Fruit fly (Drosophila melanogaster) whole organism, embryonic: ENCODE results near the gene CG12818.
A peak's percentile ranks its signal among the peaks of the same experiment; 100 is the strongest.

Experiments used
- BtbVII ChIP-seq: fragments of 200-800 bp; sonication (Bioruptor generic); optimal IDR thresholded peaks from 3 replicates; lab custom pipeline; 2017; ENCODE audit warnings: missing biosample characterization, mild to moderate bottlenecking, missing genetic modification characterization
- CG10654 ChIP-seq: fragments of 200-800 bp; sonication (Bioruptor generic); optimal IDR thresholded peaks from 2 replicates; lab custom pipeline; 2016; ENCODE audit warnings: missing biosample characterization, missing genetic modification characterization
- CG11696 ChIP-seq: fragments of 200-800 bp; sonication (Bioruptor generic); IDR thresholded peaks from 2 replicates; pipeline ENCODE4 v1.3.6; 2022; ENCODE audit warnings: missing biosample characterization, missing genetic modification characterization
- CG13123 ChIP-seq: fragments of 200-800 bp; sonication (Bioruptor generic); optimal IDR thresholded peaks from 2 replicates; lab custom pipeline; 2016; ENCODE audit warnings: missing biosample characterization, missing genetic modification characterization
- CG13775 ChIP-seq: fragments of 200-800 bp; sonication (Bioruptor generic); optimal IDR thresholded peaks from 3 replicates; lab custom pipeline; 2017; ENCODE audit warnings: missing biosample characterization, mild to moderate bottlenecking, missing genetic modification characterization
- CG14014 ChIP-seq: fragments of 200-800 bp; sonication (Bioruptor generic); IDR thresholded peaks from 2 replicates; pipeline ENCODE4 v1.3.6; 2022; ENCODE audit warnings: missing biosample characterization, missing genetic modification characterization
- CG15601 ChIP-seq: fragments of 200-800 bp; sonication (Bioruptor generic); optimal IDR thresholded peaks from 3 replicates; lab custom pipeline; 2019; ENCODE audit warnings: missing biosample characterization, mild to moderate bottlenecking, missing genetic modification characterization, moderate library complexity
- CG15696 ChIP-seq: fragments of 200-800 bp; sonication (Bioruptor generic); optimal IDR thresholded peaks from 2 replicates; lab custom pipeline; 2019; ENCODE audit warnings: missing biosample characterization, mild to moderate bottlenecking, missing genetic modification characterization, moderate library complexity
- CG17829 ChIP-seq: fragments of 200-800 bp; optimal IDR thresholded peaks from 2 replicates; lab custom pipeline; 2019; ENCODE audit warnings: missing biosample characterization, mild to moderate bottlenecking, missing genetic modification characterization, moderate library complexity
- CG1832 ChIP-seq: fragments of 200-800 bp; sonication (Bioruptor generic); optimal IDR thresholded peaks from 2 replicates; lab custom pipeline; 2017; ENCODE audit warnings: missing biosample characterization, mild to moderate bottlenecking, missing genetic modification characterization, inconsistent platforms
- CG2875 ChIP-seq: fragments of 200-800 bp; sonication (Bioruptor generic); optimal IDR thresholded peaks from 2 replicates; lab custom pipeline; 2017; ENCODE audit warnings: missing biosample characterization, mild to moderate bottlenecking, missing genetic modification characterization, missing genetic modification reagents
- CG32532 ChIP-seq: fragments of 200-800 bp; sonication (Bioruptor generic); IDR thresholded peaks from 2 replicates; pipeline ENCODE4 v1.3.6; 2022; ENCODE audit warnings: missing biosample characterization, missing genetic modification characterization
- CG43689 ChIP-seq: fragments of 200-800 bp; sonication (Bioruptor generic); IDR thresholded peaks from 2 replicates; pipeline ENCODE4 v1.3.6; 2022; ENCODE audit warnings: missing biosample characterization, missing genetic modification characterization
- CG5180 ChIP-seq: fragments of 200-800 bp; sonication (Bioruptor generic); optimal IDR thresholded peaks from 3 replicates; lab custom pipeline; 2017; ENCODE audit warnings: missing biosample characterization, missing genetic modification characterization, mild to moderate bottlenecking, moderate library complexity, missing genetic modification reagents
- CG6175 ChIP-seq: fragments of 200-800 bp; sonication (Bioruptor generic); IDR thresholded peaks from 3 replicates; pipeline ENCODE4 v1.3.6; 2022; ENCODE audit warnings: missing biosample characterization, missing genetic modification characterization
- CG6813 ChIP-seq: fragments of 200-800 bp; sonication (Bioruptor generic); optimal IDR thresholded peaks from 2 replicates; lab custom pipeline; 2017; ENCODE audit warnings: missing biosample characterization, missing genetic modification characterization, mild to moderate bottlenecking, moderate library complexity, missing genetic modification reagents
- CG8290 ChIP-seq, 3 experiments: fragments of 200-800 bp; sonication (Bioruptor generic); optimal IDR thresholded peaks; 2 replicates each; lab custom pipeline; 2016 to 2019; ENCODE audit warnings: missing biosample characterization in 3 of 3, missing genetic modification characterization in 3 of 3, mild to moderate bottlenecking in 2 of 3, moderate library complexity in 1 of 3
- CG8765 ChIP-seq: fragments of 200-800 bp; sonication (Bioruptor generic); IDR thresholded peaks from 2 replicates; pipeline ENCODE4 v1.3.6; 2022; ENCODE audit warnings: missing biosample characterization, missing genetic modification characterization
- CG9609 ChIP-seq: fragments of 200-800 bp; sonication (Bioruptor generic); optimal IDR thresholded peaks from 3 replicates; lab custom pipeline; 2016; ENCODE audit warnings: missing biosample characterization, missing genetic modification characterization
- D19A ChIP-seq: fragments of 200-800 bp; optimal IDR thresholded peaks from 3 replicates; lab custom pipeline; 2019; ENCODE audit warnings: missing biosample characterization, mild to moderate bottlenecking, missing genetic modification characterization, moderate library complexity
- Dad ChIP-seq: fragments of 200-800 bp; sonication (Bioruptor generic); optimal IDR thresholded peaks from 3 replicates; lab custom pipeline; 2016; ENCODE audit warnings: missing biosample characterization, missing genetic modification characterization
- Dbx ChIP-seq: fragments of 200-800 bp; sonication (Bioruptor generic); IDR thresholded peaks from 3 replicates; pipeline ENCODE4 v1.3.6; 2022; ENCODE audit warnings: missing biosample characterization, missing genetic modification characterization
- ERR ChIP-seq: fragments of 200-800 bp; sonication (Bioruptor generic); optimal IDR thresholded peaks from 2 replicates; lab custom pipeline; 2016; ENCODE audit warnings: missing biosample characterization, missing genetic modification characterization
- Hey ChIP-seq: fragments of 200-800 bp; sonication (Bioruptor generic); optimal IDR thresholded peaks from 3 replicates; lab custom pipeline; 2018; ENCODE audit warnings: missing biosample characterization, mild to moderate bottlenecking, missing genetic modification characterization
- Med ChIP-seq: fragments of 200-800 bp; sonication (Bioruptor generic); peaks from one replicate; lab custom pipeline; 2016; ENCODE audit warnings: missing biosample characterization, missing genetic modification characterization, mild to moderate bottlenecking, inconsistent platforms, moderate library complexity
- Myb ChIP-seq: fragments of 200-800 bp; sonication (Bioruptor generic); optimal IDR thresholded peaks from 2 replicates; lab custom pipeline; 2016; ENCODE audit warnings: missing biosample characterization, missing genetic modification characterization
- Nf-YC ChIP-seq: fragments of 200-800 bp; optimal IDR thresholded peaks from 3 replicates; lab custom pipeline; 2019; ENCODE audit warnings: missing biosample characterization, mild to moderate bottlenecking, missing genetic modification characterization, moderate library complexity
- Rx ChIP-seq: fragments of 200-800 bp; sonication (Bioruptor generic); IDR thresholded peaks from 2 replicates; pipeline ENCODE4 v1.3.6; 2022; ENCODE audit warnings: missing biosample characterization, missing genetic modification characterization
- Stat92E ChIP-seq, 3 experiments: fragments of >200 bp in 2 of 3; fragments of 200-800 bp in 1 of 3; sonication (Bioruptor generic) in 1 of 3; optimal IDR thresholded peaks; 2 replicates each; lab custom pipeline; 2017 to 2019; ENCODE audit warnings: missing biosample characterization in 3 of 3, missing genetic modification characterization in 3 of 3, mild to moderate bottlenecking in 1 of 3, moderate library complexity in 1 of 3
- TFAM ChIP-seq: fragments of 200-800 bp; sonication (Bioruptor generic); optimal IDR thresholded peaks from 2 replicates; lab custom pipeline; 2017; ENCODE audit warnings: missing biosample characterization, missing genetic modification characterization, inconsistent platforms
- abd-A ChIP-seq: fragments of 200-800 bp; sonication (Bioruptor generic); optimal IDR thresholded peaks from 3 replicates; lab custom pipeline; 2019; ENCODE audit warnings: missing biosample characterization, mild to moderate bottlenecking, missing genetic modification characterization, moderate library complexity
- chinmo ChIP-seq: fragments of 200-800 bp; sonication (Bioruptor generic); IDR thresholded peaks from 4 replicates; pipeline ENCODE4 v1.3.6; 2022; ENCODE audit warnings: missing biosample characterization, missing genetic modification characterization; ENCODE audit not compliant: partially characterized antibody
- cwo ChIP-seq: fragments of 200-800 bp; sonication (Bioruptor generic); optimal IDR thresholded peaks from 3 replicates; lab custom pipeline; 2017; ENCODE audit warnings: missing biosample characterization, missing genetic modification characterization, mild to moderate bottlenecking, moderate library complexity, missing genetic modification reagents
- emc ChIP-seq: fragments of 200-800 bp; sonication (Bioruptor generic); optimal IDR thresholded peaks from 2 replicates; lab custom pipeline; 2016; ENCODE audit warnings: missing biosample characterization, missing genetic modification characterization
- eve ChIP-seq, 2 experiments: fragments of >200 bp; optimal IDR thresholded peaks; 2 replicates each; lab custom pipeline; 2017; ENCODE audit warnings: missing biosample characterization in 2 of 2, missing genetic modification characterization in 2 of 2
- eyg ChIP-seq: fragments of 200-800 bp; sonication (Bioruptor generic); optimal IDR thresholded peaks from 3 replicates; lab custom pipeline; 2016; ENCODE audit warnings: missing biosample characterization, missing genetic modification characterization
- fd3F ChIP-seq: fragments of 200-800 bp; sonication (Bioruptor generic); optimal IDR thresholded peaks from 2 replicates; lab custom pipeline; 2018; ENCODE audit warnings: missing biosample characterization, mild to moderate bottlenecking, missing genetic modification characterization, moderate library complexity
- gcm2 ChIP-seq: fragments of 200-800 bp; sonication (Bioruptor generic); optimal IDR thresholded peaks from 2 replicates; lab custom pipeline; 2016; ENCODE audit warnings: missing biosample characterization, missing genetic modification characterization
- ind ChIP-seq: fragments of 200-800 bp; sonication (Bioruptor generic); optimal IDR thresholded peaks from 3 replicates; lab custom pipeline; 2016; ENCODE audit warnings: missing biosample characterization, missing genetic modification characterization
- kni ChIP-seq: fragments of 200-800 bp; sonication (Bioruptor generic); optimal IDR thresholded peaks from 3 replicates; lab custom pipeline; 2017; ENCODE audit warnings: mild to moderate bottlenecking, missing biosample characterization, missing genetic modification reagents, missing genetic modification characterization
- lab ChIP-seq: fragments of 200-800 bp; sonication (Bioruptor generic); optimal IDR thresholded peaks from 3 replicates; lab custom pipeline; 2017; ENCODE audit warnings: missing biosample characterization, missing genetic modification characterization, mild to moderate bottlenecking, moderate library complexity, missing genetic modification reagents
- rib ChIP-seq: fragments of 200-800 bp; sonication (Bioruptor generic); IDR thresholded peaks from 2 replicates; pipeline ENCODE4 v1.3.6; 2022; ENCODE audit warnings: missing biosample characterization, missing genetic modification characterization
- salm ChIP-seq: fragments of 200-800 bp; sonication (Bioruptor generic); optimal IDR thresholded peaks from 2 replicates; lab custom pipeline; 2018; ENCODE audit warnings: missing biosample characterization, mild to moderate bottlenecking, missing genetic modification characterization
- slbo ChIP-seq: fragments of 200-800 bp; sonication (Bioruptor generic); IDR thresholded peaks from 2 replicates; pipeline ENCODE4 v1.3.6; 2022; ENCODE audit warnings: missing biosample characterization, missing genetic modification characterization
- slp2 ChIP-seq: fragments of 200-800 bp; sonication (Bioruptor generic); optimal IDR thresholded peaks from 2 replicates; lab custom pipeline; 2016; ENCODE audit warnings: missing biosample characterization, missing genetic modification characterization
- ssp ChIP-seq: fragments of 200-800 bp; sonication (Bioruptor generic); IDR thresholded peaks from 2 replicates; pipeline ENCODE4 v1.3.6; 2022; ENCODE audit warnings: missing biosample characterization, missing genetic modification characterization
- trem ChIP-seq: fragments of 200-800 bp; optimal IDR thresholded peaks from 3 replicates; lab custom pipeline; 2019; ENCODE audit warnings: missing biosample characterization, mild to moderate bottlenecking, missing genetic modification characterization, moderate library complexity
- trh ChIP-seq: fragments of 200-800 bp; sonication (Bioruptor generic); optimal IDR thresholded peaks from 2 replicates; lab custom pipeline; 2016; ENCODE audit warnings: missing biosample characterization, missing genetic modification characterization
- wek ChIP-seq: fragments of 200-800 bp; sonication (Bioruptor generic); optimal IDR thresholded peaks from 3 replicates; lab custom pipeline; 2018; ENCODE audit warnings: missing biosample characterization, mild to moderate bottlenecking, missing genetic modification characterization, moderate library complexity

CG12818 gene

dm6 chr3R:10356563-10357363 lies 25.4 kb downstream of the CG12818 start (continued):
- TF ChIP-seq Dbx (GFP tag; lab: Robert Waterston, UW) (no peak), slbo (no peak), kni (GFP tag; lab: Kevin White, UChicago) (no peak), ind (GFP tag; lab: Kevin White, UChicago) (peak; percentile 51), trh (GFP tag; lab: Kevin White, UChicago) (peak; percentile 43), Hey (no peak), abd-A (tag; lab: Kevin White, UChicago) (no peak), gcm2 (GFP tag; lab: Kevin White, UChicago) (peak; percentile 48), CG14014 (GFP tag; lab: Robert Waterston, UW) (no peak), TFAM (GFP tag; lab: Kevin White, UChicago) (peak; percentile 24), wek (GFP tag; lab: Kevin White, UChicago) (peak; percentile 42), CG6813 (GFP tag; lab: Kevin White, UChicago) (peak; percentile 81), eyg (peak; percentile 66), CG10654 (peak; percentile 66), CG6175 (GFP tag; lab: Robert Waterston, UW) (no peak), ERR (GFP tag; lab: Kevin White, UChicago) (peak; percentile 32), Dad (GFP tag; lab: Kevin White, UChicago) (peak; percentile 53), eve (GFP tag; optimal IDR thresholded peaks at IDR 0.05; lab: Kevin White, UChicago) (no peak), CG8290 (GFP tag; optimal IDR thresholded peaks at IDR 0.05; lab: Kevin White, UChicago) (peak; percentile 55), CG8290 (tag; optimal IDR thresholded peaks at IDR 0.05; lab: Kevin White, UChicago) (peak in 1 of 2 experiments; percentile 36), Rx (GFP tag; lab: Robert Waterston, UW) (no peak), CG2875 (GFP tag; lab: Kevin White, UChicago) (peak; percentile 72), Med (peak; percentile 93), CG32532 (GFP tag; lab: Robert Waterston, UW) (no peak), CG11696 (GFP tag; lab: Robert Waterston, UW) (no peak), CG9609 (GFP tag; lab: Kevin White, UChicago) (peak; percentile 64), emc (GFP tag; lab: Kevin White, UChicago) (no peak), CG15696 (tag; lab: Kevin White, UChicago) (peak; percentile 70), Stat92E (GFP tag; optimal IDR thresholded peaks at IDR 0.05; lab: Kevin White, UChicago) (no peak), cwo (GFP tag; lab: Kevin White, UChicago) (peak; percentile 92), CG8765 (no peak), fd3F (GFP tag; lab: Kevin White, UChicago) (no peak), CG17829 (tag; lab: Kevin White, UChicago) (peak; percentile 76), CG43689 (no peak), slp2 (peak; percentile 76), CG5180 (peak; percentile 8), BtbVII (GFP tag; lab: Kevin White, UChicago) (peak; percentile 64), Nf-YC (tag; lab: Kevin White, UChicago) (peak; percentile 7), rib (GFP tag; lab: Robert Waterston, UW) (no peak), Myb (GFP tag; lab: Kevin White, UChicago) (peak; percentile 55), ssp (GFP tag; lab: Robert Waterston, UW) (no peak), CG1832 (GFP tag; lab: Kevin White, UChicago) (no peak), CG13123 (peak; percentile 19), CG15601 (tag; lab: Kevin White, UChicago) (peak; percentile 72), chinmo (GFP tag; lab: Robert Waterston, UW) (no peak), CG13775 (peak; percentile 89), D19A (tag; lab: Kevin White, UChicago) (peak; percentile 73), trem (tag; lab: Kevin White, UChicago) (peak; percentile 75), lab (GFP tag; lab: Kevin White, UChicago) (peak; percentile 88), salm (tag; lab: Kevin White, UChicago) (peak; percentile 63)
